Fruit fly (Drosophila melanogaster): ENCODE measurements around the gene CG34251.

Gene CG34251

DNA sequence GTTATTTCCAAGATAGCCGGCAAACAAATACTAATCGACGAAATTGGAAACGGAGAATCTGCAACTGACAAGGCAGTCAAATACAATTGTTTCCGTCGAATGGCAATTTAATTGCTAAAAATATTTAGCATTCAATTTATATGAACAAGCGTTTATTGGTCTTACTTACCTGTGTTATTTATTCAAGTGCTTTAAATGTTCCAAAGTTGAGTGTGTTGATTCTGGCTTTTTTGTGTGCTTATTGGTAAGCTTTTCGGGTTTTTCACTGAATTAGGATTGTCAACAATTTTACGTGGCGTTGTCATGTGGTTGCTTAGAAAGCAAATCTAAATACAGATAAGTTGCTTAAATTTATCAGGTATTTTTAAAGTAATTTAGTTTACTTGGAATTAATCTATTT, 346 bp downstream of the CG34251 start:
- TF ChIP-seq bab1 (GFP tag; optimal IDR thresholded peaks at IDR 0.05) (no peak), CG1620 (GFP tag; optimal IDR thresholded peaks at IDR 0.05) (no peak), ovo (GFP tag; optimal IDR thresholded peaks at IDR 0.05) (no peak), CG7101 (tag; optimal IDR thresholded peaks at IDR 0.05) (no peak), cnc (optimal IDR thresholded peaks at IDR 0.05) (no peak), CG7045 (GFP tag; optimal IDR thresholded peaks at IDR 0.05) (no peak), kay (GFP tag; ENCODE audit: borderline replicate concordance) (no peak), pad (GFP tag; optimal IDR thresholded peaks at IDR 0.05) (no peak), CG11617 (GFP tag; optimal IDR thresholded peaks at IDR 0.05) (no peak), Clk (GFP tag; optimal IDR thresholded peaks at IDR 0.05) (no peak), CG12768 (GFP tag; optimal IDR thresholded peaks at IDR 0.05) (no peak)

DNA sequence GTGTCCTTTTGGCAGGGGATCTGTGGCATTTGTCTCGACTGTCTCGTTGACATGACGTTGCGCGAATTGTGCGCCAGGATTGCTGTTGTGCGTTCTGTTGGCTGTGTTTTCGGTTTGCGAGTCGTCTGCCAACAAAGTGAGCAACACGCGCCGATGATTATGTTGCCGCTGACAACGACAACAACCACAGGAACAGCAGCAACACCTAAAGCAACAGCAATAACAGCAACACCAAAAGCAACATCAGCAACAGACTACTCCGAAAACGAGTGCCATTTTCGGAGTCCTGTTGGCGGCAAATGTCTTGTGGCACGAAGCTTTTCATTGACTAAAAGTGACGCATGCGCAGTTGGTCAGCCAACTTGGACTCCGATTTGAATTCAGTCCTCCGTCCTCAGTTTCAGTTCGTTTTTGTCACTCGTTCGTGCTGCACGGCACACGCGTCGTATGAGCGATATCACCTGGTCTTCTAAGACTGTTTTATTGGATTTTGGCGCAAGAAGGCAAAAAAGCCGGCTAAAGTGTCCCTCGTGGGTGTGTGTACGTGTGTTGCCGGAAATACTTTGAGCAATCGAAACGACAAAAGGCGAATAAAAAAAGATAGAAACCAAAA, 18.3 kb downstream of the CG34251 start, which contains the start of gene Ccn:
Gene Ccn (plus strand): TSS at position 437 of the 613 bp plus-strand sequence.
- TF ChIP-seq CG5204 (GFP tag; optimal IDR thresholded peaks at IDR 0.05) (no peak), CG11617 (GFP tag; optimal IDR thresholded peaks at IDR 0.05) (no peak), CG7101 (tag; optimal IDR thresholded peaks at IDR 0.05) (no peak), pad (GFP tag; optimal IDR thresholded peaks at IDR 0.05) (no peak), CG7045 (GFP tag; optimal IDR thresholded peaks at IDR 0.05) (no peak), Hr96 (GFP tag; optimal IDR thresholded peaks at IDR 0.05) (no peak), Mnt (GFP tag; optimal IDR thresholded peaks at IDR 0.05) (no peak), cic (GFP tag; optimal IDR thresholded peaks at IDR 0.05) (no peak), CG12768 (GFP tag; optimal IDR thresholded peaks at IDR 0.05) (no peak), cnc (optimal IDR thresholded peaks at IDR 0.05) (no peak), ovo (GFP tag; optimal IDR thresholded peaks at IDR 0.05) (no peak), tj (GFP tag; optimal IDR thresholded peaks at IDR 0.05) (no peak), kay (GFP tag; ENCODE audit: borderline replicate concordance) (no peak), CG1620 (GFP tag; optimal IDR thresholded peaks at IDR 0.05) (no peak), Clk (GFP tag; optimal IDR thresholded peaks at IDR 0.05) (no peak), toe (GFP tag; optimal IDR thresholded peaks at IDR 0.05) (no peak)

DNA sequence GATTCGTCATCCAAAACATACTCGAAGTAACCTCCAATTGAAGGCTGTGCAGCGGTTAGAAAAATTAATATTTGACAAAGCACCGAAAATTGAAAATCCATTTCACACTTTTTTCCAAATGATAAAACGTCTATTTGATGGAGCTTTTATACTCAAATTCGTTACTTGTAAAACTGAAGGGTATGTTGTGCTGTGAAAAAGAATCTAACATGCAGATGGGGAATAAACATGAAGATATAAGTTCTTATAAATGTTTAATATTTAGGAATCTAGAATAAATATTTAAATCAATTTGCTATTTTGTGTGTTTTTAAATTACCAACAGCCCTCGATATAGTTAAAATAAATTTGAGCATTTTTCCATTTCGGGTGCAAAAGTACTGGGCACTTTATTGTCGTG, 48.3 kb downstream of the CG34251 start, which contains the start of gene CheB74a:
Gene CheB74a (minus strand): TSS at position 101 of the 400 bp plus-strand sequence.
- TF ChIP-seq pad (GFP tag; optimal IDR thresholded peaks at IDR 0.05) (no peak), CG1620 (GFP tag; optimal IDR thresholded peaks at IDR 0.05) (no peak), cnc (optimal IDR thresholded peaks at IDR 0.05) (no peak), CG12768 (GFP tag; optimal IDR thresholded peaks at IDR 0.05) (no peak), CG33017 (tag; optimal IDR thresholded peaks at IDR 0.05) (no peak), toe (GFP tag; optimal IDR thresholded peaks at IDR 0.05) (no peak), Clk (GFP tag; optimal IDR thresholded peaks at IDR 0.05) (no peak), Crg-1 (GFP tag; optimal IDR thresholded peaks at IDR 0.05) (no peak), Mnt (GFP tag; optimal IDR thresholded peaks at IDR 0.05) (no peak), CG7045 (GFP tag; optimal IDR thresholded peaks at IDR 0.05) (no peak), kay (GFP tag; ENCODE audit: borderline replicate concordance) (no peak), CG11617 (GFP tag; optimal IDR thresholded peaks at IDR 0.05) (no peak), CG5204 (GFP tag; optimal IDR thresholded peaks at IDR 0.05) (no peak)

DNA sequence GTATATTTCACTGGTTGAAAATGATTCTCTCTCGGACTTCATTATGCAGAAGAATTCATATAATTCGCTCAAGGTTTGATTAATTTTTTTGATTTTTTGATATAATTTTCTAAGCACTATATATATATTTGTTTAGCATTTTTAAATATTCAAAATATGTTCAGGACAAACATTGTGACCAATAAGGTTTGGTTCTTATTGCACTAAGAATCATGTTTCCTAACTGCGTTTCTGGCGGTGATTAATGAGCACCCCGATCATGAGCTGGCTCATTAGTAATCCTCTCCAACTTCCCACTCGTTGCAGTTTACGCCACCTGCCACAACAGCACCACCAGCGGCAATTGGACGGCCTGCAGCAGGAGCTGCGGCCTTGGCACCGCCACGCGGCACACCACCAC, 57.9 kb downstream of the CG34251 start, which contains the start of gene CG6052:
Gene CG6052 (minus strand): TSS at position 101 of the 400 bp plus-strand sequence.
- no peak for TF ChIP-seq cic (GFP tag; optimal IDR thresholded peaks at IDR 0.05)
- no peak for TF ChIP-seq kay (GFP tag; ENCODE audit: borderline replicate concordance)
- TF ChIP-seq Crg-1 (GFP tag; optimal IDR thresholded peaks at IDR 0.05): no peak
- no peak for TF ChIP-seq CG7101 (tag; optimal IDR thresholded peaks at IDR 0.05)
- TF ChIP-seq Mnt (GFP tag; optimal IDR thresholded peaks at IDR 0.05): no peak
- TF ChIP-seq CG11617 (GFP tag; optimal IDR thresholded peaks at IDR 0.05): no peak
- TF ChIP-seq CG5204 (GFP tag; optimal IDR thresholded peaks at IDR 0.05): no peak
- no peak for TF ChIP-seq bab1 (GFP tag; optimal IDR thresholded peaks at IDR 0.05)
